Worm (Caenorhabditis elegans) whole organism, midembryonic: ENCODE measurements around the gene lin-2.

Experiments used
- T22C8.4 ChIP-seq: fragments of 200-800 bp; sonication (Bioruptor generic); IDR thresholded peaks from 2 replicates; pipeline ENCODE4 v1.3.6; 2022; ENCODE audit warnings: missing genetic modification characterization, missing compliant biosample characterization
- cog-1 ChIP-seq: sonication (generic microtip); optimal IDR thresholded peaks from 2 replicates; lab custom pipeline; 2016; ENCODE audit warnings: missing genetic modification characterization, missing compliant biosample characterization
- flt-1 ChIP-seq: fragments of 200-800 bp; sonication (Bioruptor generic); IDR thresholded peaks from 2 replicates; pipeline ENCODE4 v1.3.6; 2022; ENCODE audit warnings: missing genetic modification characterization, missing compliant biosample characterization
- klf-2 ChIP-seq: fragments of 200-800 bp; sonication (Bioruptor generic); conservative IDR thresholded peaks from 2 replicates; pipeline ENCODE4 v1.3.6; 2022; ENCODE audit warnings: missing genetic modification reagents, missing genetic modification characterization, missing compliant biosample characterization
- ref-1 ChIP-seq: fragments of 200-800 bp; sonication (Bioruptor generic); conservative IDR thresholded peaks from 2 replicates; pipeline ENCODE4 v1.3.6; 2022; ENCODE audit warnings: missing genetic modification reagents, missing genetic modification characterization, missing compliant biosample characterization
- tab-1 ChIP-seq: fragments of 200-800 bp; sonication (Bioruptor generic); IDR thresholded peaks from 2 replicates; pipeline ENCODE4 v1.3.6; 2022; ENCODE audit warnings: missing genetic modification characterization, missing compliant biosample characterization
- ztf-29 ChIP-seq: fragments of 200-800 bp; sonication (Bioruptor generic); IDR thresholded peaks from 2 replicates; pipeline ENCODE4 v1.3.6; 2022; ENCODE audit warnings: missing genetic modification reagents, missing genetic modification characterization, missing compliant biosample characterization

DNA sequence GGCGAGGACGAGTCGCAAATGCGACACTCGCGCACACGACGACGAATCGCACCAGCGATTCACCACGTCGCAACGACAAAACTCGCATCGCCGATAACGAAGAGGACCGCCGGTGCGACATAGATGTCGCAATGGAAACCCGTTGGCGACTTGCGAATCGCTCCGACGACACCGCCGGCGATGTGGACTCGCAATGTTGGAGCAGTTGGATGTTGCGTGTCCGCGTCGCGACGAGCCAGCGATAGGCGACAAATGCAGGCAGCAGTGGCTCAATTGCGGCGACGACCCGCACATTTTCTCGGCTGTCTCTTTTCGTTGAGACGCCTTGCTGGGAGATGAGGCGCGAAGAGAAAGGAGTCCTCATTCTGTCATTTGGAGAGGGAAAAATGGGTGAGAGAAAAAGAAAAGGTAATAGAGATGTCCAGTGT, 38.3 kb upstream of the lin-2 start:
- no peak for TF ChIP-seq tab-1 (GFP tag; lab: Robert Waterston, UW)
- 0 out of 2 replicates have a peak, but pooled peaks have one; percentile 28 for TF ChIP-seq flt-1
- 0 out of 2 replicates have a peak, but pooled peaks have one; percentile 24 for TF ChIP-seq ztf-29
- no peak for TF ChIP-seq klf-2 (GFP tag; lab: Robert Waterston, UW)
- peak; percentile 30 for TF ChIP-seq cog-1 (tag; lab: Kevin White, UChicago)
- no peak for TF ChIP-seq T22C8.4 (GFP tag; lab: Robert Waterston, UW)
- TF ChIP-seq ref-1 (GFP tag; lab: Robert Waterston, UW), result no peak
